Worm (Caenorhabditis elegans): Measurements from ENCODE around the gene F21D12.3.

Gene F21D12.3

ce11 chrII:7287140-7287539 lies 36.7 kb downstream of the F21D12.3 start (continued):
- no peak for TF ChIP-seq R02D3.7 (tag; optimal IDR thresholded peaks at IDR 0.05)
- TF ChIP-seq Y105C5A.15 (GFP tag; IDR thresholded peaks at IDR 0.05), result no peak
- no peak for TF ChIP-seq ZK337.2 (GFP tag; IDR thresholded peaks at IDR 0.05)

- no peak for TF ChIP-seq T20F7.1 (GFP tag; optimal IDR thresholded peaks at IDR 0.05)
- peak; percentile 84 for TF ChIP-seq aha-1 (tag)
Measured at ce11 chrII:7283063-7283462, 40.8 kb downstream of the F21D12.3 start.

- TF ChIP-seq nhr-28 (tag; optimal IDR thresholded peaks at IDR 0.05), result peak; percentile 82
- TF ChIP-seq lin-39 (tag; optimal IDR thresholded peaks at IDR 0.05), result no peak
- TF ChIP-seq tag-97 (GFP tag; IDR thresholded peaks at IDR 0.05), result no peak
- TF ChIP-seq hlh-30 (tag; optimal IDR thresholded peaks at IDR 0.05; ENCODE audit: insufficient read depth), result peak; percentile 46
- peak; percentile 29 for TF ChIP-seq mxl-3 (GFP tag; optimal IDR thresholded peaks at IDR 0.05)
- TF ChIP-seq unc-62 (GFP tag; optimal IDR thresholded peaks at IDR 0.05 in 1 of 2), result peak in 1 of 2 experiments; percentile 59
- no peak for TF ChIP-seq unc-62 (tag; optimal IDR thresholded peaks at IDR 0.05)
- TF ChIP-seq hlh-11 (tag; optimal IDR thresholded peaks at IDR 0.05), result peak; percentile 36
- no peak for TF ChIP-seq daf-16 (GFP tag; optimal IDR thresholded peaks at IDR 0.05)
- peak; percentile 3 for TF ChIP-seq daf-16 (tag; optimal IDR thresholded peaks at IDR 0.05)
- TF ChIP-seq mdl-1 (tag; optimal IDR thresholded peaks at IDR 0.05), result peak in 1 of 2 experiments; percentile 38
- peak; percentile 21 for TF ChIP-seq pqm-1 (tag; optimal IDR thresholded peaks at IDR 0.05)
- no peak for TF ChIP-seq ceh-82 (tag; optimal IDR thresholded peaks at IDR 0.05)
- peak; percentile 65 for TF ChIP-seq dmd-6 (GFP tag; IDR thresholded peaks at IDR 0.05)
Measured at ce11 chrII:7280584-7280983, 43.2 kb downstream of the F21D12.3 start.

- TF ChIP-seq nhr-102 (tag; optimal IDR thresholded peaks at IDR 0.05), result no peak
- no peak for TF ChIP-seq nhr-10 (tag; optimal IDR thresholded peaks at IDR 0.05)
- peak in 1 of 2 experiments; percentile 63 for TF ChIP-seq unc-62 (GFP tag; optimal IDR thresholded peaks at IDR 0.05 in 1 of 2)
- no peak for TF ChIP-seq unc-62 (tag; optimal IDR thresholded peaks at IDR 0.05)
- TF ChIP-seq hlh-30 (tag; optimal IDR thresholded peaks at IDR 0.05; ENCODE audit: insufficient read depth), result peak; percentile 38
- TF ChIP-seq daf-16 (GFP tag; optimal IDR thresholded peaks at IDR 0.05), result no peak
- no peak for TF ChIP-seq daf-16 (tag; optimal IDR thresholded peaks at IDR 0.05)
- peak in 1 of 2 experiments; percentile 67 for TF ChIP-seq mdl-1 (tag; optimal IDR thresholded peaks at IDR 0.05)
- TF ChIP-seq zip-2 (tag; optimal IDR thresholded peaks at IDR 0.05), result no peak
- TF ChIP-seq daf-19 (GFP tag; conservative IDR thresholded peaks at IDR 0.05), result no peak
- TF ChIP-seq mep-1 (tag; optimal IDR thresholded peaks at IDR 0.05), result no peak
- TF ChIP-seq nhr-28 (tag; optimal IDR thresholded peaks at IDR 0.05), result peak; percentile 73
- TF ChIP-seq php-3 (GFP tag; IDR thresholded peaks at IDR 0.05), result no peak
- no peak for TF ChIP-seq ZK546.5 (tag; optimal IDR thresholded peaks at IDR 0.05)
- TF ChIP-seq aly-2 (tag; optimal IDR thresholded peaks at IDR 0.05), result no peak
- no peak for TF ChIP-seq madf-9 (GFP tag; conservative IDR thresholded peaks at IDR 0.05)
- peak; percentile 51 for TF ChIP-seq hlh-11 (tag; optimal IDR thresholded peaks at IDR 0.05)
- no peak for TF ChIP-seq mdt-29 (GFP tag; IDR thresholded peaks at IDR 0.05)
Measured at ce11 chrII:7279808-7280207, 44.0 kb downstream of the F21D12.3 start.

ce11 chrII:7277925-7278324 lies 45.9 kb downstream of the F21D12.3 start:
- TF ChIP-seq R02D3.7 (tag; optimal IDR thresholded peaks at IDR 0.05) (no peak), ztf-7 (tag; optimal IDR thresholded peaks at IDR 0.05) (no peak), saeg-2 (GFP tag; IDR thresholded peaks at IDR 0.05) (no peak), nhr-28 (tag; optimal IDR thresholded peaks at IDR 0.05) (peak; percentile 56), zfp-2 (tag; optimal IDR thresholded peaks at IDR 0.05) (no peak), ces-1 (GFP tag; optimal IDR thresholded peaks at IDR 0.05) (no peak), gei-8 (GFP tag; optimal IDR thresholded peaks at IDR 0.05) (no peak), F26F4.8 (GFP tag; conservative IDR thresholded peaks at IDR 0.05) (no peak), daf-16 (GFP tag; optimal IDR thresholded peaks at IDR 0.05) (no peak), daf-16 (tag; optimal IDR thresholded peaks at IDR 0.05) (peak; percentile 39), sdz-12 (GFP tag; optimal IDR thresholded peaks at IDR 0.05) (no peak), cey-2 (tag; optimal IDR thresholded peaks at IDR 0.05; ENCODE audit: borderline replicate concordance, insufficient read depth) (no peak), ama-1 (optimal IDR thresholded peaks at IDR 0.05) (no peak), ceh-62 (tag; optimal IDR thresholded peaks at IDR 0.05) (no peak), hif-1 (tag; optimal IDR thresholded peaks at IDR 0.05) (no peak), ceh-32 (tag; optimal IDR thresholded peaks at IDR 0.05; ENCODE audit: poor library complexity) (no peak), ZK337.2 (GFP tag; IDR thresholded peaks at IDR 0.05) (no peak), lim-7 (GFP tag; IDR thresholded peaks at IDR 0.05) (no peak), Y105C5A.15 (GFP tag; IDR thresholded peaks at IDR 0.05) (no peak), rbr-2 (tag; optimal IDR thresholded peaks at IDR 0.05) (no peak), spr-3 (GFP tag; optimal IDR thresholded peaks at IDR 0.05) (no peak), mdl-1 (tag; optimal IDR thresholded peaks at IDR 0.05) (peak in 1 of 2 experiments; percentile 23)
